Worm (Caenorhabditis elegans): ENCODE data around the gene twk-33.

DNA sequence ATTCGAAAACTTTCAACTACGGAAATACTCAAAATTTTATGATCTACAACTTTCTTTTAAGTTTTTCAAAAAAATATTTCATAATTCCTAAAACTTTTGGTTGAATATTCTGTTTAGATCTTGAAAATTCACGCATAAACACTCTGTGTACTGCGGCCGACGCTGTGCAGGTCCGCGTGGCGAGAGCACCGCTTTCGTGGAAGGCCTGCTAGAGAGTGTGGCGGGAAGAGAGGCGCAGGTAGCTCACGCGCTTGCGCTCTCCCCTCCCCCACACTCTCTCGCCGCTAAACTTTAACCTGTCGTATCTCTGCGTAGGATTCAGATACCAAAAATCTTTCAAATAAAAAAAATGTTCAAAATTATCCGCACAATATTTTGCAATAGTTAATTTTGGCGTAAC is 30.9 kb downstream of the twk-33 start:
- no peak for TF ChIP-seq F13C5.2 (tag; optimal IDR thresholded peaks at IDR 0.05)
- no peak for TF ChIP-seq ets-7 (tag; optimal IDR thresholded peaks at IDR 0.05)

All from whole organism, early embryonic.